Fruit fly (Drosophila melanogaster) ovary, adult (tissue): Measurements from ENCODE around the gene CG4880.

ENCODE experiments used
- CG17801 ChIP-seq: fragments of 200-800 bp; optimal IDR thresholded peaks from 2 replicates; lab custom pipeline; 2019; ENCODE audit warnings: missing biosample characterization, mild to moderate bottlenecking, missing genetic modification characterization, moderate library complexity; ENCODE audit not compliant: partially characterized antibody

The CG4880 gene

dm6 chrX:16920682-16921286 is 34.2 kb downstream of the CG4880 start:
- no peak for TF ChIP-seq CG17801 (GFP tag; lab: Kevin White, UChicago)

dm6 chrX:16922626-16923025 is 36.0 kb downstream of the CG4880 start:
- no peak for TF ChIP-seq CG17801 (GFP tag; lab: Kevin White, UChicago)

- TF ChIP-seq CG17801 (GFP tag; lab: Kevin White, UChicago), result no peak
Measured at dm6 chrX:16923503-16923902, 36.9 kb downstream of the CG4880 start.

- no peak for TF ChIP-seq CG17801 (GFP tag; lab: Kevin White, UChicago)
Measured at dm6 chrX:16924069-16924721, 37.6 kb downstream of the CG4880 start.

- TF ChIP-seq CG17801 (GFP tag; lab: Kevin White, UChicago), result no peak
Measured at dm6 chrX:16926726-16927125, 40.1 kb downstream of the CG4880 start.

- TF ChIP-seq CG17801 (GFP tag; lab: Kevin White, UChicago), result no peak
Measured at dm6 chrX:16930465-16931286, 44.1 kb downstream of the CG4880 start.

dm6 chrX:16931994-16932819 is 45.6 kb downstream of the CG4880 start:
- TF ChIP-seq CG17801 (GFP tag; lab: Kevin White, UChicago), result no peak

- no peak for TF ChIP-seq CG17801 (GFP tag; lab: Kevin White, UChicago)
Measured at dm6 chrX:16932820-16933386, 46.3 kb downstream of the CG4880 start.

dm6 chrX:16934430-16934829 is 47.8 kb downstream of the CG4880 start:
- no peak for TF ChIP-seq CG17801 (GFP tag; lab: Kevin White, UChicago)

- no peak for TF ChIP-seq CG17801 (GFP tag; lab: Kevin White, UChicago)
Measured at dm6 chrX:16936689-16937088, 50.1 kb downstream of the CG4880 start.
